Worm (Caenorhabditis elegans) whole organism, L4 larva: ENCODE data around the gene F32D8.2.
A peak's percentile ranks its signal among the peaks of the same experiment; 100 is the strongest.

Experiments
- D1046.2 ChIP-seq: fragments of 200-800 bp; sonication (Bioruptor generic); IDR thresholded peaks from 2 replicates; pipeline ENCODE4 v1.3.6; 2022; ENCODE audit warnings: missing genetic modification characterization, missing compliant biosample characterization
- F26F4.8 ChIP-seq: fragments of 200-800 bp; sonication (Bioruptor generic); conservative IDR thresholded peaks from 2 replicates; pipeline ENCODE4 v1.3.6; 2022; ENCODE audit warnings: missing genetic modification characterization, missing compliant biosample characterization
- R02D3.7 ChIP-seq: fragments of 150-350 bp; sonication (generic microtip); optimal IDR thresholded peaks from 3 replicates; lab custom pipeline; 2014; ENCODE audit warnings: missing biosample characterization, missing genetic modification characterization
- T20F7.1 ChIP-seq: fragments of 200-800 bp; sonication (Bioruptor generic); optimal IDR thresholded peaks from 2 replicates; lab custom pipeline; 2018; ENCODE audit warnings: mild to moderate bottlenecking, missing genetic modification characterization, missing compliant biosample characterization
- T26A8.4 ChIP-seq: fragments of 200-800 bp; sonication (Bioruptor generic); IDR thresholded peaks from 2 replicates; pipeline ENCODE4 v1.3.6; 2022; ENCODE audit warnings: missing genetic modification characterization, missing compliant biosample characterization
- Y5F2A.4 ChIP-seq: fragments of 200-800 bp; sonication (Bioruptor generic); optimal IDR thresholded peaks from 2 replicates; lab custom pipeline; 2018; ENCODE audit warnings: mild to moderate bottlenecking, missing genetic modification characterization, missing compliant biosample characterization
- Y75B8A.6 ChIP-seq: fragments of 200-800 bp; sonication (Bioruptor generic); IDR thresholded peaks from 2 replicates; pipeline ENCODE4 v1.3.6; 2022; ENCODE audit warnings: missing genetic modification reagents, missing genetic modification characterization, missing compliant biosample characterization
- aha-1 ChIP-seq: fragments of 150-350 bp; peaks from one replicate; lab custom pipeline; 2014; ENCODE audit warnings: missing biosample characterization, missing genetic modification characterization
- aly-2 ChIP-seq: sonication (generic microtip); optimal IDR thresholded peaks from 2 replicates; lab custom pipeline; 2018; ENCODE audit warnings: missing biosample characterization, missing genetic modification characterization
- attf-4 ChIP-seq: sonication (generic microtip); optimal IDR thresholded peaks from 3 replicates; lab custom pipeline; 2017; ENCODE audit warnings: missing biosample characterization, missing genetic modification characterization
- ceh-32 ChIP-seq: sonication (generic microtip); optimal IDR thresholded peaks from 2 replicates; lab custom pipeline; 2016; ENCODE audit warnings: mild to moderate bottlenecking, missing genetic modification characterization, missing compliant biosample characterization; ENCODE audit not compliant: poor library complexity
- ceh-62 ChIP-seq: sonication (generic microtip); optimal IDR thresholded peaks from 2 replicates; lab custom pipeline; 2017; ENCODE audit warnings: missing biosample characterization, missing genetic modification characterization
- ces-1 ChIP-seq: fragments of 150-350 bp; sonication (generic microtip); optimal IDR thresholded peaks from 4 replicates; lab custom pipeline; 2014; ENCODE audit warnings: missing biosample characterization, missing genetic modification reagents, missing genetic modification characterization
- ctbp-1 ChIP-seq: fragments of 200-800 bp; sonication (Bioruptor generic); IDR thresholded peaks from 2 replicates; pipeline ENCODE4 v1.3.6; 2022; ENCODE audit warnings: missing genetic modification reagents, missing genetic modification characterization, missing compliant biosample characterization
- daf-12 ChIP-seq: fragments of 150-350 bp; optimal IDR thresholded peaks from 2 replicates; lab custom pipeline; 2014; ENCODE audit warnings: missing biosample characterization, missing genetic modification reagents, missing genetic modification characterization
- daf-8 ChIP-seq: fragments of 200-800 bp; sonication (Bioruptor generic); IDR thresholded peaks from 2 replicates; pipeline ENCODE4 v1.3.6; 2022; ENCODE audit warnings: missing genetic modification characterization, missing compliant biosample characterization
- dmd-6 ChIP-seq: fragments of 200-800 bp; sonication (Bioruptor generic); IDR thresholded peaks from 2 replicates; pipeline ENCODE4 v1.3.6; 2022; ENCODE audit warnings: missing genetic modification reagents, missing genetic modification characterization, missing compliant biosample characterization
- dve-1 ChIP-seq: sonication (generic microtip); optimal IDR thresholded peaks from 2 replicates; lab custom pipeline; 2017; ENCODE audit warnings: antibody characterized with exemption, mild to moderate bottlenecking, missing genetic modification characterization, missing compliant biosample characterization; ENCODE audit not compliant: insufficient read depth
- egl-43 ChIP-seq: fragments of 200-800 bp; sonication (Bioruptor generic); IDR thresholded peaks from 2 replicates; pipeline ENCODE4 v1.3.6; 2022; ENCODE audit warnings: missing genetic modification reagents, missing genetic modification characterization, missing compliant biosample characterization
- gei-8 ChIP-seq: fragments of 200-800 bp; sonication (Bioruptor generic); optimal IDR thresholded peaks from 2 replicates; lab custom pipeline; 2018; ENCODE audit warnings: mild to moderate bottlenecking, missing genetic modification characterization, missing compliant biosample characterization
- hmg-1.1 ChIP-seq: fragments of 200-800 bp; sonication (Bioruptor generic); IDR thresholded peaks from 2 replicates; pipeline ENCODE4 v1.3.6; 2022; ENCODE audit warnings: missing genetic modification reagents, missing genetic modification characterization, missing compliant biosample characterization
- jun-1 ChIP-seq: fragments of 150-350 bp; optimal IDR thresholded peaks from 2 replicates; lab custom pipeline; 2014; ENCODE audit warnings: missing biosample characterization, missing genetic modification reagents, missing genetic modification characterization
- lir-3 ChIP-seq: sonication (generic microtip); optimal IDR thresholded peaks from 2 replicates; lab custom pipeline; 2016; ENCODE audit warnings: mild to moderate bottlenecking, missing genetic modification characterization, missing compliant biosample characterization
- madf-9 ChIP-seq: fragments of 200-800 bp; sonication (Bioruptor generic); conservative IDR thresholded peaks from 2 replicates; pipeline ENCODE4 v1.3.6; 2022; ENCODE audit warnings: missing genetic modification reagents, missing genetic modification characterization, missing compliant biosample characterization
- mdl-1 ChIP-seq, 2 experiments: fragments of 150-350 bp in 1 of 2; sonication (generic microtip) in 1 of 2; optimal IDR thresholded peaks; 2 replicates each; lab custom pipeline; 2014 to 2017; ENCODE audit warnings: missing biosample characterization in 2 of 2, missing genetic modification characterization in 2 of 2
- mdt-29 ChIP-seq: fragments of 200-800 bp; sonication (Bioruptor generic); IDR thresholded peaks from 2 replicates; pipeline ENCODE4 v1.3.6; 2022; ENCODE audit warnings: missing genetic modification reagents, missing genetic modification characterization, missing compliant biosample characterization
- mes-2 ChIP-seq: sonication (generic microtip); optimal IDR thresholded peaks from 2 replicates; lab custom pipeline; 2016; ENCODE audit warnings: missing genotype, mild to moderate bottlenecking, missing genetic modification characterization, missing compliant biosample characterization; ENCODE audit not compliant: poor library complexity, severe bottlenecking
- mxl-3 ChIP-seq: fragments of 200-800 bp; sonication (Bioruptor generic); optimal IDR thresholded peaks from 2 replicates; lab custom pipeline; 2018; ENCODE audit warnings: mild to moderate bottlenecking, missing genetic modification characterization, missing compliant biosample characterization
- nhr-10 ChIP-seq: fragments of 150-350 bp; optimal IDR thresholded peaks from 2 replicates; lab custom pipeline; 2014; ENCODE audit warnings: missing biosample characterization, missing genetic modification characterization
- nhr-102 ChIP-seq: sonication (generic microtip); optimal IDR thresholded peaks from 2 replicates; lab custom pipeline; 2016; ENCODE audit warnings: mild to moderate bottlenecking, missing genetic modification characterization, moderate library complexity, missing compliant biosample characterization
- nhr-11 ChIP-seq: fragments of 150-350 bp; optimal IDR thresholded peaks from 2 replicates; lab custom pipeline; 2014; ENCODE audit warnings: missing biosample characterization, missing genetic modification characterization
- nhr-111 ChIP-seq: fragments of 200-800 bp; sonication (Bioruptor generic); optimal IDR thresholded peaks from 2 replicates; lab custom pipeline; 2018; ENCODE audit warnings: mild to moderate bottlenecking, missing genetic modification characterization, missing compliant biosample characterization
- nhr-28 ChIP-seq: fragments of 150-350 bp; optimal IDR thresholded peaks from 2 replicates; lab custom pipeline; 2014; ENCODE audit warnings: missing biosample characterization, missing genetic modification characterization
- nhr-42 ChIP-seq: fragments of 200-800 bp; sonication (Bioruptor generic); IDR thresholded peaks from 2 replicates; pipeline ENCODE4 v1.3.6; 2022; ENCODE audit warnings: missing genetic modification characterization, missing compliant biosample characterization
- nhr-6 ChIP-seq: fragments of 150-350 bp; optimal IDR thresholded peaks from 2 replicates; lab custom pipeline; 2014; ENCODE audit warnings: missing biosample characterization, missing genetic modification characterization
- pha-4 ChIP-seq, 2 experiments: fragments of 150-350 bp in 1 of 2; fragments of 200-800 bp in 1 of 2; sonication (Bioruptor generic) in 1 of 2; IDR thresholded peaks in 1 of 2; optimal IDR thresholded peaks in 1 of 2; 2 replicates each; pipeline versions ENCODE4 v1.3.6 to Lab custom; 2014 to 2022; ENCODE audit warnings: missing genetic modification characterization in 2 of 2, missing genetic modification reagents in 2 of 2, missing biosample characterization in 1 of 2, missing compliant biosample characterization in 1 of 2
- pqm-1 ChIP-seq: sonication (generic microtip); optimal IDR thresholded peaks from 2 replicates; lab custom pipeline; 2017; ENCODE audit warnings: missing biosample characterization, missing genetic modification characterization
- saeg-2 ChIP-seq: fragments of 200-800 bp; sonication (Bioruptor generic); IDR thresholded peaks from 2 replicates; pipeline ENCODE4 v1.3.6; 2022; ENCODE audit warnings: missing genetic modification reagents, missing genetic modification characterization, missing compliant biosample characterization
- snpc-4 ChIP-seq: fragments of 150-350 bp; optimal IDR thresholded peaks from 2 replicates; lab custom pipeline; 2014; ENCODE audit warnings: missing biosample characterization, missing genetic modification characterization
- spr-3 ChIP-seq: fragments of 200-800 bp; sonication (Bioruptor generic); optimal IDR thresholded peaks from 2 replicates; lab custom pipeline; 2018; ENCODE audit warnings: mild to moderate bottlenecking, missing genetic modification characterization, missing compliant biosample characterization
- tra-1 ChIP-seq: fragments of 200-800 bp; sonication (Bioruptor generic); IDR thresholded peaks from 2 replicates; pipeline ENCODE4 v1.3.6; 2022; ENCODE audit warnings: missing genetic modification reagents, missing genetic modification characterization, missing compliant biosample characterization
- unc-130 ChIP-seq: sonication (generic microtip); optimal IDR thresholded peaks from 2 replicates; lab custom pipeline; 2016; ENCODE audit warnings: missing genetic modification reagents, missing genetic modification characterization, missing compliant biosample characterization
- unc-39 ChIP-seq: sonication (generic microtip); optimal IDR thresholded peaks from 2 replicates; lab custom pipeline; 2017; ENCODE audit warnings: missing biosample characterization, missing genetic modification characterization
- unc-62 ChIP-seq, 3 experiments: fragments of 150-350 bp in 1 of 3; sonication (generic microtip); optimal IDR thresholded peaks in 2 of 3; peaks in 1 of 3; 1 replicate in 1 of 3; 2 replicates in 2 of 3; lab custom pipeline; 2014 to 2017; ENCODE audit warnings: missing biosample characterization in 3 of 3, missing genetic modification characterization in 3 of 3, missing genetic modification reagents in 3 of 3, missing genotype in 1 of 3
- zag-1 ChIP-seq: fragments of 150-350 bp; optimal IDR thresholded peaks from 2 replicates; lab custom pipeline; 2014; ENCODE audit warnings: missing biosample characterization, missing genetic modification characterization
- zip-11 ChIP-seq: fragments of 200-800 bp; sonication (Bioruptor generic); IDR thresholded peaks from 2 replicates; pipeline ENCODE4 v1.3.6; 2022; ENCODE audit warnings: missing genetic modification characterization, missing compliant biosample characterization

The F32D8.2 gene

ce11 chrV:10890980-10891379 is 7.4 kb downstream of the F32D8.2 start, which contains the start of gene F32D8.12 (continued):
- TF ChIP-seq aly-2 (tag; lab: Kevin White, UChicago) (no peak), dve-1 (tag; lab: Kevin White, UChicago) (peak; percentile 61), dmd-6 (GFP tag; lab: Robert Waterston, UW) (peak; percentile 58), T26A8.4 (GFP tag; lab: Robert Waterston, UW) (no peak), gei-8 (no peak), unc-130 (GFP tag; lab: Kevin White, UChicago) (no peak)
- TF ChIP-seq, all 104 proteins: peak for 20

ce11 chrV:10893510-10894128 is 10.0 kb downstream of the F32D8.2 start, which contains the start of gene F32D8.4:
Gene F32D8.4 (minus strand): TSS chrV:10893560.
- TF ChIP-seq ceh-32, result no peak
- TF ChIP-seq aha-1 (tag; lab: Kevin White, UChicago), result peak; percentile 57
- TF ChIP-seq daf-12 (tag; lab: Kevin White, UChicago), result no peak
- TF ChIP-seq nhr-11 (tag; lab: Kevin White, UChicago), result no peak

ce11 chrV:10894601-10895000 is 11.0 kb downstream of the F32D8.2 start, which contains the start of the genes F32D8.14 and F32D8.5:
Gene F32D8.14 (minus strand): TSS chrV:10894788.
Gene F32D8.5 (plus strand): TSS chrV:10894800.
- no peak for TF ChIP-seq mdt-29 (GFP tag; lab: Robert Waterston, UW)
- no peak for TF ChIP-seq zip-11 (GFP tag; lab: Robert Waterston, UW)
- no peak for TF ChIP-seq daf-8 (GFP tag; lab: Robert Waterston, UW)
- peak in 1 of 2 experiments; percentile 84 for TF ChIP-seq unc-62 (GFP tag; optimal IDR thresholded peaks at IDR 0.05 in 1 of 2; lab: Kevin White, UChicago)
- TF ChIP-seq unc-62 (tag; optimal IDR thresholded peaks at IDR 0.05; lab: Kevin White, UChicago), result no peak
- TF ChIP-seq jun-1, result no peak
- TF ChIP-seq D1046.2 (GFP tag; lab: Robert Waterston, UW), result no peak
- no peak for TF ChIP-seq tra-1
- peak; percentile 64 for TF ChIP-seq T20F7.1 (GFP tag; lab: Kevin White, UChicago)
- TF ChIP-seq mxl-3 (GFP tag; lab: Kevin White, UChicago), result peak; percentile 50
- no peak for TF ChIP-seq egl-43 (GFP tag; lab: Robert Waterston, UW)
- no peak for TF ChIP-seq ces-1
- no peak for TF ChIP-seq Y5F2A.4 (GFP tag; lab: Kevin White, UChicago)
- TF ChIP-seq pqm-1 (tag; lab: Kevin White, UChicago), result peak; percentile 1
- no peak for TF ChIP-seq lir-3 (tag; lab: Kevin White, UChicago)
- peak; percentile 68 for TF ChIP-seq nhr-6 (tag; lab: Kevin White, UChicago)
- TF ChIP-seq nhr-42, result no peak
- no peak for TF ChIP-seq pha-4 (GFP tag; IDR thresholded peaks at IDR 0.05; lab: Robert Waterston, UW)
- peak; percentile 4 for TF ChIP-seq pha-4 (tag; optimal IDR thresholded peaks at IDR 0.05; lab: Kevin White, UChicago)
- TF ChIP-seq ctbp-1 (GFP tag; lab: Robert Waterston, UW), result no peak
- 0 out of 2 replicates have a peak, but pooled peaks have one; percentile 32 for TF ChIP-seq madf-9 (GFP tag; lab: Robert Waterston, UW)
- TF ChIP-seq saeg-2, result no peak
- no peak for TF ChIP-seq nhr-111 (GFP tag; lab: Kevin White, UChicago)
- peak; percentile 63 for TF ChIP-seq hmg-1.1 (GFP tag; lab: Robert Waterston, UW)
- no peak for TF ChIP-seq Y75B8A.6 (GFP tag; lab: Robert Waterston, UW)
- TF ChIP-seq gei-8, result no peak
- TF ChIP-seq F26F4.8, result no peak
- TF ChIP-seq zag-1 (tag; lab: Kevin White, UChicago), result no peak
- peak; percentile 48 for TF ChIP-seq nhr-102
- TF ChIP-seq mdl-1 (tag; optimal IDR thresholded peaks at IDR 0.05; lab: Kevin White, UChicago), result no peak
- TF ChIP-seq nhr-10, result no peak
- TF ChIP-seq snpc-4 (tag; lab: Kevin White, UChicago), result no peak
- no peak for TF ChIP-seq attf-4
- TF ChIP-seq mes-2 (tag; lab: Kevin White, UChicago), result peak; percentile 98
- TF ChIP-seq R02D3.7 (tag; lab: Kevin White, UChicago), result no peak
- TF ChIP-seq aha-1 (tag; lab: Kevin White, UChicago), result peak; percentile 89
- TF ChIP-seq ceh-62 (tag; lab: Kevin White, UChicago), result no peak
- no peak for TF ChIP-seq spr-3 (GFP tag; lab: Kevin White, UChicago)
- TF ChIP-seq unc-39, result no peak
- TF ChIP-seq nhr-28 (tag; lab: Kevin White, UChicago), result peak; percentile 18
